Worm (Caenorhabditis elegans): ENCODE results near the gene agt-2.

Gene agt-2

DNA sequence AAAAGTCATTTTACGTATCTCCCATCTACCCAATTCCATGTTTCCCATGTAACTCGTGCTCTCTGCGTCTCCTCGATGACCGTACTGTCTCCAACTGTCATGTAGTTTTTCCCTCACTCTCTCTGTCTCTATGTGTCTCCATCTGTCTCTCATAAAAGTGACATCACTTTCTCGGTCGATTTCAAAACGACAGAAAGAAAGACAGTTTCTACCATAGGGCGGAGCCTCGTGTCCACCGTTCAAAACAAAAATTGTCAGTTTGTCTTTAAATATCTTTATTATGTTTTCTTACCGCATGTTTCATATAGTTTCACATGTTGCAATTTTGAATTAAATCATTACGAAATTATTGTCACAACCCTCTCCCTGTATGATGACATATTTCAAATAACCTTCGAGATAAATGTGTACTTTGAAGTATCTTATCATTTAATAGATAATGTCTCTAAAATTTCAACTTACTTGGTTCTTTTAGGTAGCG lies 43.4 kb downstream of the agt-2 start (continued):
- TF ChIP-seq skn-1 (tag; optimal IDR thresholded peaks at IDR 0.05): peak; percentile 78

DNA sequence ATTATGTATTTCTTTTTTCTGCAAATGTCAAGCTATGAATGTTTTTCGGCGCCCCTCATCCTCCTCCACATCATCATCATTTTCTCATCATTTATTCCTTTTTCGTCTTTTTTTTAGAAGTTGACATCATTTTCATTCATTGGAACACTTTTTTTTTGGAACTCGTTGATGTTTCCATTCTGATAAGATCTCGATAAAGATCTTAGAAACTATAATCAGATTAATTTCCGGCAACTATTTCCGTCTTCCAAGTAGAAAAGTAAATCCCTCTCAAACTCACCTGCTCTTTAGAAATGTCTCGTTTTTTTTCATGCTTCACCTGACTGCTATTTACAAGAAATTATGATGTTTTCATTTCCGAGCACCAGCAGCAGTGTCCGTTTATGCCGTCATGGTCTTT lies 44.7 kb downstream of the agt-2 start:
- TF ChIP-seq mep-1 (tag; optimal IDR thresholded peaks at IDR 0.05): peak; percentile 27
- no peak for TF ChIP-seq sptf-1 (tag; optimal IDR thresholded peaks at IDR 0.05)
- no peak for TF ChIP-seq nhr-90 (tag; optimal IDR thresholded peaks at IDR 0.05; ENCODE audit: poor library complexity)
- TF ChIP-seq lsy-2 (tag; optimal IDR thresholded peaks at IDR 0.05): peak in 1 of 2 experiments; percentile 10
- TF ChIP-seq hlh-4 (tag; optimal IDR thresholded peaks at IDR 0.05): peak; percentile 9
- TF ChIP-seq lin-14 (GFP tag; optimal IDR thresholded peaks at IDR 0.05): peak; percentile 54
- peak; percentile 2 for TF ChIP-seq swsn-7 (tag; optimal IDR thresholded peaks at IDR 0.05)
- TF ChIP-seq egl-13 (tag; optimal IDR thresholded peaks at IDR 0.05): peak; percentile 39
- TF ChIP-seq fos-1 (tag; optimal IDR thresholded peaks at IDR 0.05): no peak
- no peak for TF ChIP-seq xbp-1 (tag; optimal IDR thresholded peaks at IDR 0.05)
- peak; percentile 70 for TF ChIP-seq pax-3 (tag; optimal IDR thresholded peaks at IDR 0.05)
- no peak for TF ChIP-seq ceh-8 (GFP tag; optimal IDR thresholded peaks at IDR 0.05)
- TF ChIP-seq nhr-28 (tag; optimal IDR thresholded peaks at IDR 0.05): no peak
- TF ChIP-seq nhr-47 (tag; optimal IDR thresholded peaks at IDR 0.05): peak; percentile 60
- TF ChIP-seq ztf-4 (tag; optimal IDR thresholded peaks at IDR 0.05): peak; percentile 12
- TF ChIP-seq nhr-71 (tag; optimal IDR thresholded peaks at IDR 0.05): peak; percentile 75
- no peak for TF ChIP-seq ceh-63 (GFP tag; optimal IDR thresholded peaks at IDR 0.05)
- TF ChIP-seq unc-30 (tag; optimal IDR thresholded peaks at IDR 0.05): no peak
- no peak for TF ChIP-seq elt-3 (tag; optimal IDR thresholded peaks at IDR 0.05)
- TF ChIP-seq sox-4 (tag; optimal IDR thresholded peaks at IDR 0.05): peak; percentile 1
- TF ChIP-seq dsc-1 (tag; optimal IDR thresholded peaks at IDR 0.05): peak; percentile 89
- TF ChIP-seq nhr-11 (tag; optimal IDR thresholded peaks at IDR 0.05): peak; percentile 41
- no peak for TF ChIP-seq efl-1 (optimal IDR thresholded peaks at IDR 0.05)
- peak in 1 of 2 experiments; percentile 36 for TF ChIP-seq efl-1 (GFP tag; optimal IDR thresholded peaks at IDR 0.05 in 1 of 2)
- peak; percentile 84 for TF ChIP-seq fkh-8 (tag; optimal IDR thresholded peaks at IDR 0.05)

DNA sequence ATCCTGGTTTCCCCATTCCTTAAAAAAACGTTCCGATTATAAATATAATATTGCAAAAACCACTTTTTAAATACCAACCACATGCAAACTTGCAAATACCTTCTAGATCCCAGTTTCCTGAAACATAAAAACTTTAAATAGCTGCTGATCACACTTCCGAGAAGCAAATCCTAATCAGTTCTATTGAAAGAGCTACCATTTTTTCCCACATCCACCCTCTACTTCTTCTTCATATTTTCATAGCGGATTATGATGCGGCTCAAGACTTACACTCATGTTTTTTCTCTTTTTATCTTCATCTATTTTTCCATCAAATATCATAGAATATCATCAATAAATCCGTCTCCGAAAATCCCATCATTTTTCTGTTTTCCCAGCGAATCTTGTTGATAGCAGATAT lies 46.7 kb downstream of the agt-2 start:
- no peak for TF ChIP-seq vab-15 (tag; optimal IDR thresholded peaks at IDR 0.05)
- TF ChIP-seq egl-13 (tag; optimal IDR thresholded peaks at IDR 0.05): peak; percentile 8
- peak; percentile 4 for TF ChIP-seq nhr-71 (tag; optimal IDR thresholded peaks at IDR 0.05)
- peak; percentile 19 for TF ChIP-seq nhr-11 (tag; optimal IDR thresholded peaks at IDR 0.05)
- TF ChIP-seq C04F5.9 (tag; optimal IDR thresholded peaks at IDR 0.05): no peak
- 0 out of 2 replicates have a peak, but pooled peaks have one; percentile 82 for TF ChIP-seq ets-5 (GFP tag; IDR thresholded peaks at IDR 0.05)
- TF ChIP-seq elt-2 (tag; optimal IDR thresholded peaks at IDR 0.05): no peak
- TF ChIP-seq pax-3 (tag; optimal IDR thresholded peaks at IDR 0.05): peak; percentile 72
- no peak for TF ChIP-seq jun-1 (tag; optimal IDR thresholded peaks at IDR 0.05)
- peak; percentile 57 for TF ChIP-seq fkh-8 (tag; optimal IDR thresholded peaks at IDR 0.05)
- peak; percentile 60 for TF ChIP-seq nhr-47 (tag; optimal IDR thresholded peaks at IDR 0.05)
- TF ChIP-seq grh-1 (GFP tag; IDR thresholded peaks at IDR 0.05): no peak
- TF ChIP-seq dsc-1 (tag; optimal IDR thresholded peaks at IDR 0.05): peak; percentile 99
- peak; percentile 70 for TF ChIP-seq sox-4 (tag; optimal IDR thresholded peaks at IDR 0.05)

- TF ChIP-seq ceh-63 (GFP tag; optimal IDR thresholded peaks at IDR 0.05) (no peak), unc-98 (GFP tag; IDR thresholded peaks at IDR 0.05) (no peak), rnt-1 (tag; optimal IDR thresholded peaks at IDR 0.05) (peak; percentile 69), sox-4 (tag; optimal IDR thresholded peaks at IDR 0.05) (no peak), elt-2 (tag; optimal IDR thresholded peaks at IDR 0.05) (no peak), sup-37 (GFP tag; optimal IDR thresholded peaks at IDR 0.05) (no peak), dpl-1 (GFP tag; optimal IDR thresholded peaks at IDR 0.05) (peak; percentile 18 to 28 (median 20)), lsy-2 (tag; optimal IDR thresholded peaks at IDR 0.05) (peak; percentile 31 to 78), vab-15 (tag; optimal IDR thresholded peaks at IDR 0.05) (no peak), snpc-4 (tag; optimal IDR thresholded peaks at IDR 0.05) (no peak), nhr-28 (tag; optimal IDR thresholded peaks at IDR 0.05) (no peak), egl-27 (tag; optimal IDR thresholded peaks at IDR 0.05) (peak; percentile 17 to 49), pqm-1 (tag; optimal IDR thresholded peaks at IDR 0.05) (no peak), sptf-1 (tag; optimal IDR thresholded peaks at IDR 0.05) (no peak), unc-30 (tag; optimal IDR thresholded peaks at IDR 0.05) (no peak), pax-3 (tag; optimal IDR thresholded peaks at IDR 0.05) (no peak), lin-13 (GFP tag; optimal IDR thresholded peaks at IDR 0.05) (peak; percentile 17), unc-86 (tag; optimal IDR thresholded peaks at IDR 0.05) (peak; percentile 40), hpl-2 (GFP tag; optimal IDR thresholded peaks at IDR 0.05) (no peak), ets-5 (GFP tag; IDR thresholded peaks at IDR 0.05) (no peak), nhr-20 (tag; optimal IDR thresholded peaks at IDR 0.05) (peak; percentile 49), nhr-77 (tag; optimal IDR thresholded peaks at IDR 0.05) (peak; percentile 64), tbx-2 (tag; optimal IDR thresholded peaks at IDR 0.05) (peak; percentile 52), ceh-8 (GFP tag; optimal IDR thresholded peaks at IDR 0.05) (peak; percentile 50)
These were observed 47.5 kb downstream of the agt-2 start for ce11 chrII:5326024-5326627.
